Worm (Caenorhabditis elegans) whole organism, L1 larva: ENCODE data around the gene Y32B12B.1.

Experiments used
- C16A3.4 ChIP-seq: fragments of 150-350 bp; optimal IDR thresholded peaks from 2 replicates; lab custom pipeline; 2014; ENCODE audit warnings: missing biosample characterization, missing genetic modification characterization
- C34B4.2 ChIP-seq: sonication (generic microtip); optimal IDR thresholded peaks from 2 replicates; lab custom pipeline; 2017; ENCODE audit warnings: mild to moderate bottlenecking, missing genetic modification characterization, missing compliant biosample characterization
- F16B12.6 ChIP-seq: fragments of 150-350 bp; optimal IDR thresholded peaks from 2 replicates; lab custom pipeline; 2014; ENCODE audit warnings: missing biosample characterization, missing genetic modification characterization
- Y116A8C.19 ChIP-seq: sonication (generic microtip); optimal IDR thresholded peaks from 2 replicates; lab custom pipeline; 2016; ENCODE audit warnings: missing compliant biosample characterization, missing genetic modification characterization, borderline replicate concordance
- aly-2 ChIP-seq: fragments of 150-350 bp; optimal IDR thresholded peaks from 2 replicates; lab custom pipeline; 2014; ENCODE audit warnings: missing biosample characterization, missing genetic modification characterization
- blmp-1 ChIP-seq: fragments of 150-350 bp; optimal IDR thresholded peaks from 2 replicates; lab custom pipeline; 2014; ENCODE audit warnings: missing biosample characterization, missing genetic modification characterization
- ceh-63 ChIP-seq: fragments of 200-800 bp; sonication (Bioruptor generic); optimal IDR thresholded peaks from 2 replicates; lab custom pipeline; 2018; ENCODE audit warnings: mild to moderate bottlenecking, missing genetic modification characterization, missing compliant biosample characterization
- ceh-90 ChIP-seq: sonication (generic microtip); optimal IDR thresholded peaks from 2 replicates; lab custom pipeline; 2016; ENCODE audit warnings: missing genetic modification characterization, missing compliant biosample characterization
- dpl-1 ChIP-seq, 3 experiments: fragments of 150-350 bp in 2 of 3; sonication (generic microtip) in 1 of 3; optimal IDR thresholded peaks; 2 replicates each; lab custom pipeline; 2014 to 2017; ENCODE audit warnings: missing biosample characterization in 3 of 3, missing genetic modification characterization in 3 of 3, missing genetic modification reagents in 3 of 3
- dsc-1 ChIP-seq: sonication (generic microtip); optimal IDR thresholded peaks from 2 replicates; lab custom pipeline; 2016; ENCODE audit warnings: mild to moderate bottlenecking, missing genetic modification characterization, missing compliant biosample characterization
- efl-1 ChIP-seq, 4 experiments: fragments of 150-350 bp; optimal IDR thresholded peaks in 3 of 4; peaks in 1 of 4; 1 replicate in 1 of 4; 2 replicates in 3 of 4; lab custom pipeline; 2014; ENCODE audit warnings: missing biosample characterization in 2 of 4, missing genetic modification characterization in 2 of 4, missing genetic modification reagents in 2 of 4
- egl-13 ChIP-seq: sonication (generic microtip); optimal IDR thresholded peaks from 2 replicates; lab custom pipeline; 2016; ENCODE audit warnings: missing genotype, missing genetic modification reagents, missing genetic modification characterization, missing compliant biosample characterization
- fkh-10 ChIP-seq: sonication (generic microtip); optimal IDR thresholded peaks from 2 replicates; lab custom pipeline; 2017; ENCODE audit warnings: missing biosample characterization, missing genetic modification reagents, missing genetic modification characterization
- fkh-4 ChIP-seq: sonication (generic microtip); optimal IDR thresholded peaks from 2 replicates; lab custom pipeline; 2016; ENCODE audit warnings: missing compliant biosample characterization, missing genetic modification characterization, borderline replicate concordance
- fkh-8 ChIP-seq: sonication (generic microtip); optimal IDR thresholded peaks from 2 replicates; lab custom pipeline; 2016; ENCODE audit warnings: mild to moderate bottlenecking, missing genetic modification characterization, missing compliant biosample characterization
- fos-1 ChIP-seq: fragments of 150-350 bp; optimal IDR thresholded peaks from 2 replicates; lab custom pipeline; 2014; ENCODE audit warnings: missing biosample characterization, missing genetic modification characterization
- hpl-2 ChIP-seq: fragments of 150-350 bp; optimal IDR thresholded peaks from 2 replicates; lab custom pipeline; 2014; ENCODE audit warnings: missing biosample characterization, missing genetic modification reagents, missing genetic modification characterization
- lin-14 ChIP-seq: fragments of 200-800 bp; sonication (Bioruptor generic); optimal IDR thresholded peaks from 2 replicates; lab custom pipeline; 2018; ENCODE audit warnings: mild to moderate bottlenecking, missing genetic modification characterization, moderate library complexity, missing compliant biosample characterization
- lir-3 ChIP-seq: sonication (generic microtip); optimal IDR thresholded peaks from 2 replicates; lab custom pipeline; 2016; ENCODE audit warnings: mild to moderate bottlenecking, missing genetic modification characterization, moderate library complexity, missing compliant biosample characterization; ENCODE audit not compliant: poor library complexity
- mab-9 ChIP-seq: fragments of 200-800 bp; sonication (Bioruptor generic); IDR thresholded peaks from 2 replicates; pipeline ENCODE4 v1.3.6; 2022; ENCODE audit warnings: missing genetic modification reagents, missing genetic modification characterization, missing compliant biosample characterization
- mdl-1 ChIP-seq, 2 experiments: fragments of 150-350 bp; optimal IDR thresholded peaks; 2 replicates each; lab custom pipeline; 2014 to 2017; ENCODE audit warnings: missing biosample characterization in 2 of 2, missing genetic modification characterization in 2 of 2, inconsistent platforms in 1 of 2
- mep-1 ChIP-seq: fragments of 150-350 bp; optimal IDR thresholded peaks from 2 replicates; lab custom pipeline; 2014; ENCODE audit warnings: missing biosample characterization, missing genetic modification characterization
- nhr-11 ChIP-seq: fragments of 150-350 bp; optimal IDR thresholded peaks from 2 replicates; lab custom pipeline; 2014; ENCODE audit warnings: missing biosample characterization, missing genetic modification characterization
- nhr-12 ChIP-seq: sonication (generic microtip); optimal IDR thresholded peaks from 2 replicates; lab custom pipeline; 2017; ENCODE audit warnings: missing biosample characterization, missing genetic modification characterization
- nhr-19 ChIP-seq: fragments of 200-800 bp; sonication (Bioruptor generic); conservative IDR thresholded peaks from 2 replicates; pipeline ENCODE4 v1.3.6; 2022; ENCODE audit warnings: missing genetic modification characterization, missing compliant biosample characterization
- nhr-20 ChIP-seq: sonication (generic microtip); optimal IDR thresholded peaks from 2 replicates; lab custom pipeline; 2016; ENCODE audit warnings: mild to moderate bottlenecking, missing genetic modification characterization, missing compliant biosample characterization
- nhr-28 ChIP-seq: fragments of 150-350 bp; optimal IDR thresholded peaks from 2 replicates; lab custom pipeline; 2014; ENCODE audit warnings: missing biosample characterization, missing genetic modification characterization
- nhr-47 ChIP-seq: sonication (generic microtip); optimal IDR thresholded peaks from 2 replicates; lab custom pipeline; 2016; ENCODE audit warnings: mild to moderate bottlenecking, missing genetic modification characterization, moderate library complexity, missing compliant biosample characterization
- nhr-71 ChIP-seq: sonication (generic microtip); optimal IDR thresholded peaks from 2 replicates; lab custom pipeline; 2016; ENCODE audit warnings: mild to moderate bottlenecking, missing genetic modification characterization, moderate library complexity, missing compliant biosample characterization
- nhr-76 ChIP-seq: sonication (generic microtip); optimal IDR thresholded peaks from 2 replicates; lab custom pipeline; 2017; ENCODE audit warnings: missing biosample characterization, missing genetic modification characterization
- nhr-77 ChIP-seq: fragments of 150-350 bp; optimal IDR thresholded peaks from 2 replicates; lab custom pipeline; 2014; ENCODE audit warnings: missing biosample characterization, missing genetic modification characterization
- nhr-84 ChIP-seq: sonication (generic microtip); optimal IDR thresholded peaks from 2 replicates; lab custom pipeline; 2017; ENCODE audit warnings: missing biosample characterization, missing genetic modification characterization
- nhr-90 ChIP-seq: sonication (generic microtip); optimal IDR thresholded peaks from 2 replicates; lab custom pipeline; 2016; ENCODE audit warnings: mild to moderate bottlenecking, missing genetic modification characterization, missing compliant biosample characterization; ENCODE audit not compliant: poor library complexity
- pax-3 ChIP-seq: fragments of 200-800 bp; sonication (Bioruptor generic); optimal IDR thresholded peaks from 2 replicates; lab custom pipeline; 2018; ENCODE audit warnings: mild to moderate bottlenecking, missing genetic modification characterization, moderate library complexity, missing compliant biosample characterization
- rnt-1 ChIP-seq: sonication (generic microtip); optimal IDR thresholded peaks from 2 replicates; lab custom pipeline; 2016; ENCODE audit warnings: mild to moderate bottlenecking, missing genetic modification characterization, moderate library complexity, missing compliant biosample characterization
- sox-4 ChIP-seq: sonication (generic microtip); optimal IDR thresholded peaks from 2 replicates; lab custom pipeline; 2016; ENCODE audit warnings: missing genetic modification characterization, missing compliant biosample characterization
- sptf-1 ChIP-seq: fragments of 150-350 bp; optimal IDR thresholded peaks from 2 replicates; lab custom pipeline; 2014; ENCODE audit warnings: missing biosample characterization, missing genetic modification characterization
- unc-30 ChIP-seq: sonication (generic microtip); optimal IDR thresholded peaks from 2 replicates; lab custom pipeline; 2017; ENCODE audit warnings: missing biosample characterization, missing genetic modification characterization
- unc-62 ChIP-seq: fragments of 150-350 bp; optimal IDR thresholded peaks from 2 replicates; lab custom pipeline; 2014; ENCODE audit warnings: missing biosample characterization, missing genetic modification reagents, missing genetic modification characterization
- unc-86 ChIP-seq: sonication (generic microtip); optimal IDR thresholded peaks from 2 replicates; lab custom pipeline; 2016; ENCODE audit warnings: missing genetic modification characterization, missing compliant biosample characterization
- xbp-1 ChIP-seq: sonication (generic microtip); optimal IDR thresholded peaks from 2 replicates; lab custom pipeline; 2016; ENCODE audit warnings: missing genetic modification characterization, missing compliant biosample characterization
- ztf-11 ChIP-seq, 2 experiments: sonication (generic microtip); optimal IDR thresholded peaks; 2 replicates each; lab custom pipeline; 2016 to 2017; ENCODE audit warnings: missing genetic modification characterization in 2 of 2, missing biosample characterization in 1 of 2, missing compliant biosample characterization in 1 of 2

Gene Y32B12B.1

ce11 chrV:16537908-16538446 is 1.2 kb downstream of the Y32B12B.1 start, which contains the start of gene Y32B12B.2 (continued):
- TF ChIP-seq ceh-90 (tag; lab: Kevin White, UChicago) (peak; percentile 66), pax-3 (tag; lab: Kevin White, UChicago) (peak; percentile 49), unc-62 (GFP tag; lab: Kevin White, UChicago) (no peak), fkh-8 (peak; percentile 38), efl-1 (optimal IDR thresholded peaks at IDR 0.05; lab: Kevin White, UChicago) (peak; percentile 78 to 85), efl-1 (GFP tag; optimal IDR thresholded peaks at IDR 0.05 in 1 of 2; lab: Kevin White, UChicago) (peak; percentile 85 to 98), nhr-76 (no peak), fkh-10 (no peak), dpl-1 (GFP tag; optimal IDR thresholded peaks at IDR 0.05; lab: Kevin White, UChicago) (peak; percentile 77 to 87 (median 84)), C16A3.4 (tag; lab: Kevin White, UChicago) (peak; percentile 46), aly-2 (tag; lab: Kevin White, UChicago) (no peak), egl-13 (tag; lab: Kevin White, UChicago) (peak; percentile 65), fkh-4 (peak; percentile 38), F16B12.6 (peak; percentile 88), sox-4 (no peak), Y116A8C.19 (no peak), nhr-20 (peak; percentile 64), nhr-90 (peak; percentile 62), mab-9 (GFP tag; lab: Robert Waterston, UW) (0 out of 2 replicates have a peak, but pooled peaks have one; percentile 61), lir-3 (tag; lab: Kevin White, UChicago) (no peak), C34B4.2 (tag; lab: Kevin White, UChicago) (no peak), hpl-2 (GFP tag; lab: Kevin White, UChicago) (no peak), nhr-77 (no peak), xbp-1 (tag; lab: Kevin White, UChicago) (peak; percentile 47), nhr-47 (peak; percentile 85), nhr-28 (tag; lab: Kevin White, UChicago) (no peak), sptf-1 (no peak), nhr-12 (no peak), mep-1 (tag; lab: Kevin White, UChicago) (no peak), lin-14 (no peak), ceh-63 (GFP tag; lab: Kevin White, UChicago) (no peak), nhr-71 (tag; lab: Kevin White, UChicago) (peak; percentile 77)

- TF ChIP-seq fos-1 (tag; lab: Kevin White, UChicago) (no peak), nhr-20 (no peak), unc-86 (no peak)
Measured at ce11 chrV:16539666-16540065, 2.9 kb downstream of the Y32B12B.1 start.

- no peak for TF ChIP-seq aly-2 (tag; lab: Kevin White, UChicago)
- no peak for TF ChIP-seq lin-14
- no peak for TF ChIP-seq nhr-19 (GFP tag; lab: Robert Waterston, UW)
- no peak for TF ChIP-seq mep-1 (tag; lab: Kevin White, UChicago)
- no peak for TF ChIP-seq nhr-11 (tag; lab: Kevin White, UChicago)
- TF ChIP-seq rnt-1 (tag; lab: Kevin White, UChicago): no peak
- TF ChIP-seq dsc-1: no peak
- no peak for TF ChIP-seq mdl-1 (tag; optimal IDR thresholded peaks at IDR 0.05; lab: Kevin White, UChicago)
- TF ChIP-seq ztf-11 (tag; optimal IDR thresholded peaks at IDR 0.05; lab: Kevin White, UChicago): no peak
- TF ChIP-seq fos-1 (tag; lab: Kevin White, UChicago): no peak
- TF ChIP-seq unc-30 (tag; lab: Kevin White, UChicago): no peak
- TF ChIP-seq nhr-84 (tag; lab: Kevin White, UChicago): no peak
- TF ChIP-seq blmp-1 (tag; lab: Kevin White, UChicago): no peak
- TF ChIP-seq nhr-28 (tag; lab: Kevin White, UChicago): no peak
Measured at ce11 chrV:16540657-16541056, 3.9 kb downstream of the Y32B12B.1 start.
